Worm (Caenorhabditis elegans): Measurements from ENCODE around the gene ctf-18.

The ctf-18 gene

DNA sequence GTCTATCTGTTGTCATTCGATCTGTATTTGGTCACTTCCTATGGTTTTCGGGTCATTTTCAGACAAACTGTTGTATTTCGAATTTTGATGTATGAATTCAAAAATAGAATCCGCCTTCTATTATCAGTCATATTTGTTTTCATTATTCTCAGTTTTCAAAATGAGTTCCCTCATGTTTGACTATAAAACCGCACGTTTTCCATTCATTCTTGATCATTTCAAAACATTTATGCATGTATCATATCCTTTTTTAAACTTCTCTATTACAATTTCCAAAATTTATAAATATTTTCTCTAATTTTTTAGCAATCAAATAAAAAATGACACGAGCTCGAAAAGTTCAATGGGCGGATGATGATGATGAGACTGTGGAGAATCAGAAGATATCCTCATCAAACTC, 11.4 kb upstream of the ctf-18 start, which contains the start of gene K08F4.12:
Gene K08F4.12, plus strand, starts transcription at position 301 of the 400 bp plus-strand sequence.
- TF ChIP-seq med-1 (GFP tag; optimal IDR thresholded peaks at IDR 0.05; ENCODE audit: insufficient read depth) = no peak
- TF ChIP-seq flt-1 (GFP tag; IDR thresholded peaks at IDR 0.05) = no peak
- TF ChIP-seq cog-1 (tag; optimal IDR thresholded peaks at IDR 0.05) = no peak
- TF ChIP-seq T22C8.4 (GFP tag; IDR thresholded peaks at IDR 0.05) = no peak
- TF ChIP-seq ztf-23 (GFP tag; IDR thresholded peaks at IDR 0.05) = no peak
- TF ChIP-seq ref-1 (GFP tag; conservative IDR thresholded peaks at IDR 0.05) = no peak
- no peak for TF ChIP-seq tab-1 (GFP tag; IDR thresholded peaks at IDR 0.05)
- TF ChIP-seq klf-2 (GFP tag; conservative IDR thresholded peaks at IDR 0.05) = no peak
- no peak for TF ChIP-seq ztf-29 (GFP tag; IDR thresholded peaks at IDR 0.05)

- TF ChIP-seq ztf-23 (GFP tag; IDR thresholded peaks at IDR 0.05) (no peak), ztf-29 (GFP tag; IDR thresholded peaks at IDR 0.05) (no peak), T22C8.4 (GFP tag; IDR thresholded peaks at IDR 0.05) (no peak), ref-1 (GFP tag; conservative IDR thresholded peaks at IDR 0.05) (no peak), tab-1 (GFP tag; IDR thresholded peaks at IDR 0.05) (no peak), cog-1 (tag; optimal IDR thresholded peaks at IDR 0.05) (no peak), flt-1 (GFP tag; IDR thresholded peaks at IDR 0.05) (no peak), klf-2 (GFP tag; conservative IDR thresholded peaks at IDR 0.05) (no peak), med-1 (GFP tag; optimal IDR thresholded peaks at IDR 0.05; ENCODE audit: insufficient read depth) (no peak)
Observed at ce11 chrIV:10135817-10136216, 9.4 kb upstream of the ctf-18 start, which contains the start of gene K08F4.5. Gene K08F4.5, minus strand, starts transcription at chrIV:10135917.

- TF ChIP-seq flt-1 (GFP tag; IDR thresholded peaks at IDR 0.05) (no peak), klf-2 (GFP tag; conservative IDR thresholded peaks at IDR 0.05) (no peak), ztf-23 (GFP tag; IDR thresholded peaks at IDR 0.05) (no peak), T22C8.4 (GFP tag; IDR thresholded peaks at IDR 0.05) (no peak), ref-1 (GFP tag; conservative IDR thresholded peaks at IDR 0.05) (no peak), med-1 (GFP tag; optimal IDR thresholded peaks at IDR 0.05; ENCODE audit: insufficient read depth) (no peak), tab-1 (GFP tag; IDR thresholded peaks at IDR 0.05) (no peak), cog-1 (tag; optimal IDR thresholded peaks at IDR 0.05) (no peak), ztf-29 (GFP tag; IDR thresholded peaks at IDR 0.05) (no peak)
Observed at ce11 chrIV:10129957-10130356, 3.5 kb upstream of the ctf-18 start, which contains the start of gene glt-3. Gene glt-3, plus strand, starts transcription at chrIV:10130257.

ce11 chrIV:10128906-10129386, 2.5 kb upstream of the ctf-18 start, which contains the start of the genes gtbp-1 and K08F4.3:
Gene gtbp-1, minus strand, starts transcription at chrIV:10128956.
Gene K08F4.3, plus strand, starts transcription at chrIV:10129257.
- TF ChIP-seq ztf-23 (GFP tag; IDR thresholded peaks at IDR 0.05) (peak; percentile 50; the same call in 1 of the 2 replicates), T22C8.4 (GFP tag; IDR thresholded peaks at IDR 0.05) (no peak), klf-2 (GFP tag; conservative IDR thresholded peaks at IDR 0.05) (no peak), tab-1 (GFP tag; IDR thresholded peaks at IDR 0.05) (no peak), ref-1 (GFP tag; conservative IDR thresholded peaks at IDR 0.05) (no peak)

DNA sequence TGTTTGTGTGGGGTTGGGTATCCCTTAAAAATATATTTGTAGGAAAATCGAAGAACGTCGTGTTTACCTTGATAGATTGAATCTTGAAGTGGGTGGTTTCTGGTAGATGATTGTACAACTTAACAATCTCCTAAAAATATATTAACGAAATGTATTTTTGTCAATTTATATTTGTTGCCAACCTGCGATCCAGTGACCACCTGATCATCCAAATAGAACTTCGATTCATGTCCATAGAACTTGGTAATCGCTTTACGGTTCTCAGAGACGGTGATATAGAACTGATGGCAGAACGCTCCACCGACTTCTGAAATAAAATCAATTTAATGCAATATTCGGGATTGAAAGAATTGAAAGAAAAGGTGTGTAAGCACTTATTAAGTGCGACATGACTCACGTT, 2.0 kb upstream of the ctf-18 start:
- no peak for TF ChIP-seq tab-1 (GFP tag; IDR thresholded peaks at IDR 0.05)
- no peak for TF ChIP-seq med-1 (GFP tag; optimal IDR thresholded peaks at IDR 0.05; ENCODE audit: insufficient read depth)
- no peak for TF ChIP-seq klf-2 (GFP tag; conservative IDR thresholded peaks at IDR 0.05)
- TF ChIP-seq flt-1 (GFP tag; IDR thresholded peaks at IDR 0.05) = no peak
- no peak for TF ChIP-seq cog-1 (tag; optimal IDR thresholded peaks at IDR 0.05)
- TF ChIP-seq T22C8.4 (GFP tag; IDR thresholded peaks at IDR 0.05) = no peak
- no peak for TF ChIP-seq ztf-29 (GFP tag; IDR thresholded peaks at IDR 0.05)
- no peak for TF ChIP-seq ref-1 (GFP tag; conservative IDR thresholded peaks at IDR 0.05)

DNA sequence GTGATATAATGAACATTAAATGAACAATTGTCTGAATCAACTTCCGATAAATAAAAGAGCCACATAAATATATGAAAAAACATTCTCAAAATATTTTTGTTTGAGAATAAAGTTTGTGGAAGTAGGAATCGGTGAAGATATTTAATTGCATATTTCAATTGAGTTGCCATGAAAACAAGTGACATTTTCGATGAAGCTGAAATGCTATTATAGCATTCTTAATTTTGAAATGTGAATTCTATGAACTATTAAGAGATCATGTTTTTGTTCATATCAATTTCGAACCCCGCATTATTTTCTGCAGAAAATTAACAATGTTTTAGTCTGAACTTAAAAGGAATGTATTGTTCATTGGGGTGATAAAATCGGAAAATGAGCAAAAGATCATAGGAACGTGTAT, 4.2 kb downstream of the ctf-18 start, which contains the start of gene irld-21:
Gene irld-21, minus strand, starts transcription at position 101 of the 400 bp plus-strand sequence.
- no peak for TF ChIP-seq T22C8.4 (GFP tag; IDR thresholded peaks at IDR 0.05)
- no peak for TF ChIP-seq cog-1 (tag; optimal IDR thresholded peaks at IDR 0.05)
- no peak for TF ChIP-seq med-1 (GFP tag; optimal IDR thresholded peaks at IDR 0.05; ENCODE audit: insufficient read depth)
- no peak for TF ChIP-seq tab-1 (GFP tag; IDR thresholded peaks at IDR 0.05)
- no peak for TF ChIP-seq ztf-29 (GFP tag; IDR thresholded peaks at IDR 0.05)
- TF ChIP-seq ztf-23 (GFP tag; IDR thresholded peaks at IDR 0.05) = no peak
- no peak for TF ChIP-seq klf-2 (GFP tag; conservative IDR thresholded peaks at IDR 0.05)
- TF ChIP-seq flt-1 (GFP tag; IDR thresholded peaks at IDR 0.05) = no peak
- no peak for TF ChIP-seq ref-1 (GFP tag; conservative IDR thresholded peaks at IDR 0.05)

DNA sequence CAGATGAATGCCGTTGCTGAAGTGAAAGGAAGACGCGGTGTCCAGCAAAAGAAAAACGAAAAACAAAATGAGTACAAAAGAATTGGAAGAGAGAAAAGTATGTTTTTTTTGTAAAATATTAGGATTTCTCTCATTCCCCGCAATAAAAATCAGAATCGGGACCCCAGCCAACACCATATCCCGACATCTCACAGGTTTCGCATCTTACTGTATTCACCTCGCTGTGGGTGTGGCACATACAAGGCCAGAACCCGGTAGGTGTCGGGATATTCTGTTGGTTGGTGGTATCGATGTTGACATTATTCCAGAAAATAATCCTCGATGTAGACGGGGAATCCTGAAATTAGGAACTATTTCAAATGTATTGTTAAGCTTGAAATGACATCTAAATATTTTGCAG, 9.7 kb downstream of the ctf-18 start:
- TF ChIP-seq cog-1 (tag; optimal IDR thresholded peaks at IDR 0.05) = no peak
- no peak for TF ChIP-seq ref-1 (GFP tag; conservative IDR thresholded peaks at IDR 0.05)
- TF ChIP-seq med-1 (GFP tag; optimal IDR thresholded peaks at IDR 0.05; ENCODE audit: insufficient read depth) = no peak
- TF ChIP-seq flt-1 (GFP tag; IDR thresholded peaks at IDR 0.05) = no peak
- TF ChIP-seq ztf-29 (GFP tag; IDR thresholded peaks at IDR 0.05) = no peak
- no peak for TF ChIP-seq ztf-23 (GFP tag; IDR thresholded peaks at IDR 0.05)
- TF ChIP-seq klf-2 (GFP tag; conservative IDR thresholded peaks at IDR 0.05) = no peak
- no peak for TF ChIP-seq T22C8.4 (GFP tag; IDR thresholded peaks at IDR 0.05)
- no peak for TF ChIP-seq tab-1 (GFP tag; IDR thresholded peaks at IDR 0.05)

ce11 chrIV:10115142-10115541, 11.3 kb downstream of the ctf-18 start, which contains the start of gene C04G2.10:
Gene C04G2.10, plus strand, starts transcription at chrIV:10115442.
- TF ChIP-seq ref-1 (GFP tag; conservative IDR thresholded peaks at IDR 0.05) (no peak), med-1 (GFP tag; optimal IDR thresholded peaks at IDR 0.05; ENCODE audit: insufficient read depth) (no peak), ztf-23 (GFP tag; IDR thresholded peaks at IDR 0.05) (no peak), tab-1 (GFP tag; IDR thresholded peaks at IDR 0.05) (no peak), T22C8.4 (GFP tag; IDR thresholded peaks at IDR 0.05) (no peak), klf-2 (GFP tag; conservative IDR thresholded peaks at IDR 0.05) (no peak), cog-1 (tag; optimal IDR thresholded peaks at IDR 0.05) (no peak), ztf-29 (GFP tag; IDR thresholded peaks at IDR 0.05) (no peak), flt-1 (GFP tag; IDR thresholded peaks at IDR 0.05) (no peak)

DNA sequence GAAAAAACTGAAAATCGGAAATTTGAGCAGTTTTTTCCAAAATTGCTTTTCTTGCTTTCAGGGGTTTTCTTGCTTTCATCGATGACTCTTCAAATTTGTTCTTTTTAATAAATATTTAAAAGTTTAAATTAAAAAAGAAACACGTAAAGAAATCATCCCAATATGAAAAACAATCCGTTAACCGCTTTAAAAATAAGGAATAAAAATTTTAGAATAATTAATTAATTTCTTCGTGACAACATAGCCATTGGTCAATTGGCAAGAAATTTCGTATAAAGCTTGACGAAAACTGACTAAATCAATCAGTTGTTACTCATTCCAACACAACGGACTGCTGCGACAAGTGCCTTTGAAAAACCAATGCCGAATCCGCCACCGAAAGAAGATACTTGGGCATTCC, 13.9 kb downstream of the ctf-18 start, which contains the start of gene nsph-3.2:
Gene nsph-3.2, plus strand, starts transcription at position 301 of the 400 bp plus-strand sequence.
- no peak for TF ChIP-seq flt-1 (GFP tag; IDR thresholded peaks at IDR 0.05)
- TF ChIP-seq ztf-23 (GFP tag; IDR thresholded peaks at IDR 0.05) = no peak
- TF ChIP-seq klf-2 (GFP tag; conservative IDR thresholded peaks at IDR 0.05) = no peak
- TF ChIP-seq ztf-29 (GFP tag; IDR thresholded peaks at IDR 0.05) = no peak
- TF ChIP-seq med-1 (GFP tag; optimal IDR thresholded peaks at IDR 0.05; ENCODE audit: insufficient read depth) = no peak
- TF ChIP-seq cog-1 (tag; optimal IDR thresholded peaks at IDR 0.05) = no peak
- no peak for TF ChIP-seq T22C8.4 (GFP tag; IDR thresholded peaks at IDR 0.05)
- no peak for TF ChIP-seq ref-1 (GFP tag; conservative IDR thresholded peaks at IDR 0.05)
- TF ChIP-seq tab-1 (GFP tag; IDR thresholded peaks at IDR 0.05) = no peak
